Fruit fly (Drosophila melanogaster) whole organism, embryonic: Measurements from ENCODE around the gene PGRP-LA.

Experiments used
- Ada2b ChIP-seq: fragments of 200-800 bp; sonication (Bioruptor generic); IDR thresholded peaks from 2 replicates; pipeline ENCODE4 v1.3.6; 2022; ENCODE audit warnings: missing biosample characterization, missing genetic modification characterization
- BEAF-32 ChIP-seq: fragments of 200-800 bp; sonication (Bioruptor generic); optimal IDR thresholded peaks from 3 replicates; lab custom pipeline; 2017; ENCODE audit warnings: missing biosample characterization, missing genetic modification characterization, mild to moderate bottlenecking, moderate library complexity, missing genetic modification reagents
- CG10267 ChIP-seq: fragments of 200-800 bp; sonication (Bioruptor generic); optimal IDR thresholded peaks from 2 replicates; lab custom pipeline; 2018; ENCODE audit warnings: missing biosample characterization, mild to moderate bottlenecking, missing genetic modification characterization, moderate library complexity
- CG12071 ChIP-seq: fragments of 200-800 bp; sonication (Bioruptor generic); optimal IDR thresholded peaks from 3 replicates; lab custom pipeline; 2018; ENCODE audit warnings: missing biosample characterization, mild to moderate bottlenecking, missing genetic modification characterization
- CG12155 ChIP-seq: fragments of 200-800 bp; sonication (Bioruptor generic); optimal IDR thresholded peaks from 3 replicates; lab custom pipeline; 2016; ENCODE audit warnings: missing biosample characterization, missing genetic modification characterization
- CG12391 ChIP-seq: fragments of 200-800 bp; sonication (Bioruptor generic); optimal IDR thresholded peaks from 3 replicates; lab custom pipeline; 2018; ENCODE audit warnings: missing biosample characterization, mild to moderate bottlenecking, missing genetic modification characterization, moderate library complexity
- CG12769 ChIP-seq: fragments of 200-800 bp; sonication (Bioruptor generic); optimal IDR thresholded peaks from 2 replicates; lab custom pipeline; 2019; ENCODE audit warnings: missing biosample characterization, mild to moderate bottlenecking, missing genetic modification characterization, moderate library complexity
- CG13287 ChIP-seq: fragments of 200-800 bp; sonication (Bioruptor generic); IDR thresholded peaks from 2 replicates; pipeline ENCODE4 v1.3.6; 2022; ENCODE audit warnings: missing biosample characterization, missing genetic modification characterization; ENCODE audit not compliant: partially characterized antibody
- CG14014 ChIP-seq: fragments of 200-800 bp; sonication (Bioruptor generic); IDR thresholded peaks from 2 replicates; pipeline ENCODE4 v1.3.6; 2022; ENCODE audit warnings: missing biosample characterization, missing genetic modification characterization
- CG1603 ChIP-seq: fragments of 200-800 bp; sonication (Bioruptor generic); optimal IDR thresholded peaks from 2 replicates; lab custom pipeline; 2019; ENCODE audit warnings: missing biosample characterization, mild to moderate bottlenecking, missing genetic modification characterization, moderate library complexity
- CG17568 ChIP-seq: fragments of 200-800 bp; sonication (Bioruptor generic); optimal IDR thresholded peaks from 2 replicates; lab custom pipeline; 2018; ENCODE audit warnings: missing biosample characterization, mild to moderate bottlenecking, missing genetic modification characterization, moderate library complexity
- CG18619 ChIP-seq: fragments of 200-800 bp; sonication (Bioruptor generic); optimal IDR thresholded peaks from 3 replicates; lab custom pipeline; 2017; ENCODE audit warnings: missing biosample characterization, mild to moderate bottlenecking, missing genetic modification characterization
- CG2116 ChIP-seq: fragments of 200-800 bp; sonication (Bioruptor generic); optimal IDR thresholded peaks from 3 replicates; lab custom pipeline; 2018; ENCODE audit warnings: missing biosample characterization, mild to moderate bottlenecking, missing genetic modification characterization
- CG2875 ChIP-seq: fragments of 200-800 bp; sonication (Bioruptor generic); optimal IDR thresholded peaks from 2 replicates; lab custom pipeline; 2017; ENCODE audit warnings: missing biosample characterization, mild to moderate bottlenecking, missing genetic modification characterization, missing genetic modification reagents
- CG30403 ChIP-seq: fragments of 200-800 bp; sonication (Bioruptor generic); optimal IDR thresholded peaks from 3 replicates; lab custom pipeline; 2016; ENCODE audit warnings: missing biosample characterization, missing genetic modification characterization
- CG34224 ChIP-seq: fragments of 200-800 bp; sonication (Bioruptor generic); IDR thresholded peaks from 3 replicates; pipeline ENCODE4 v1.3.6; 2022; ENCODE audit warnings: missing biosample characterization, missing genetic modification characterization; ENCODE audit not compliant: partially characterized antibody
- CG4282 ChIP-seq: fragments of 200-800 bp; sonication (Bioruptor generic); optimal IDR thresholded peaks from 2 replicates; lab custom pipeline; 2016; ENCODE audit warnings: missing biosample characterization, missing genetic modification characterization
- CG4360 ChIP-seq: fragments of 200-800 bp; sonication (Bioruptor generic); IDR thresholded peaks from 2 replicates; pipeline ENCODE4 v1.3.6; 2022; ENCODE audit warnings: missing biosample characterization, missing genetic modification characterization
- CG4617 ChIP-seq: fragments of 200-800 bp; sonication (Bioruptor generic); optimal IDR thresholded peaks from 3 replicates; lab custom pipeline; 2016; ENCODE audit warnings: missing biosample characterization, missing genetic modification characterization, borderline replicate concordance
- CG5953 ChIP-seq: fragments of 200-800 bp; sonication (Bioruptor generic); IDR thresholded peaks from 2 replicates; pipeline ENCODE4 v1.3.6; 2022; ENCODE audit warnings: missing biosample characterization, missing genetic modification characterization
- CG6254 ChIP-seq: fragments of 200-800 bp; sonication (Bioruptor generic); optimal IDR thresholded peaks from 3 replicates; lab custom pipeline; 2017; ENCODE audit warnings: mild to moderate bottlenecking, missing biosample characterization, missing genetic modification reagents, missing genetic modification characterization
- CG8290 ChIP-seq, 3 experiments: fragments of 200-800 bp; sonication (Bioruptor generic); optimal IDR thresholded peaks; 2 replicates each; lab custom pipeline; 2016 to 2019; ENCODE audit warnings: missing biosample characterization in 3 of 3, missing genetic modification characterization in 3 of 3, mild to moderate bottlenecking in 2 of 3, moderate library complexity in 1 of 3
- CrebB ChIP-seq: fragments of 200-800 bp; sonication (Bioruptor generic); optimal IDR thresholded peaks from 3 replicates; lab custom pipeline; 2018; ENCODE audit warnings: missing biosample characterization, mild to moderate bottlenecking, missing genetic modification characterization
- E2f2 ChIP-seq: fragments of 200-800 bp; sonication (Bioruptor generic); IDR thresholded peaks from 2 replicates; pipeline ENCODE4 v1.3.6; 2022; ENCODE audit warnings: missing biosample characterization, missing genetic modification characterization
- HLH4C ChIP-seq: fragments of 200-800 bp; sonication (Bioruptor generic); IDR thresholded peaks from 3 replicates; pipeline ENCODE4 v1.3.6; 2022; ENCODE audit warnings: missing biosample characterization, missing genetic modification characterization; ENCODE audit not compliant: partially characterized antibody
- Hr51 ChIP-seq, 2 experiments: fragments of 200-800 bp; sonication (Bioruptor generic); optimal IDR thresholded peaks; 2 replicates in 1 of 2; 3 replicates in 1 of 2; lab custom pipeline; 2016 to 2018; ENCODE audit warnings: missing biosample characterization in 2 of 2, missing genetic modification characterization in 2 of 2, mild to moderate bottlenecking in 1 of 2, moderate library complexity in 1 of 2
- Hsf ChIP-seq: fragments of 200-800 bp; sonication (Bioruptor generic); optimal IDR thresholded peaks from 3 replicates; lab custom pipeline; 2016; ENCODE audit warnings: missing biosample characterization, missing genetic modification characterization
- Med ChIP-seq: fragments of 200-800 bp; sonication (Bioruptor generic); peaks from one replicate; lab custom pipeline; 2016; ENCODE audit warnings: missing biosample characterization, missing genetic modification characterization, mild to moderate bottlenecking, inconsistent platforms, moderate library complexity
- aop ChIP-seq: fragments of 200-800 bp; sonication (Bioruptor generic); IDR thresholded peaks from 2 replicates; pipeline ENCODE4 v1.3.6; 2022; ENCODE audit warnings: missing biosample characterization, missing genetic modification characterization
- cg ChIP-seq: fragments of 200-800 bp; sonication (Bioruptor generic); optimal IDR thresholded peaks from 3 replicates; lab custom pipeline; 2019; ENCODE audit warnings: missing biosample characterization, mild to moderate bottlenecking, missing genetic modification characterization, moderate library complexity
- chm ChIP-seq: fragments of 200-800 bp; sonication (Bioruptor generic); IDR thresholded peaks from 2 replicates; pipeline ENCODE4 v1.3.6; 2022; ENCODE audit warnings: missing biosample characterization, missing genetic modification characterization
- crp ChIP-seq, 2 experiments: fragments of 200-800 bp; sonication (Bioruptor generic); optimal IDR thresholded peaks; 2 replicates in 1 of 2; 3 replicates in 1 of 2; lab custom pipeline; 2017; ENCODE audit warnings: missing biosample characterization in 2 of 2, missing genetic modification characterization in 2 of 2, mild to moderate bottlenecking in 1 of 2, moderate library complexity in 1 of 2
- gce ChIP-seq: fragments of 200-800 bp; sonication (Bioruptor generic); IDR thresholded peaks from 3 replicates; pipeline ENCODE4 v1.3.6; 2022; ENCODE audit warnings: missing biosample characterization, missing genetic modification characterization
- hb ChIP-seq: fragments of 200-800 bp; sonication (Bioruptor generic); IDR thresholded peaks from 3 replicates; pipeline ENCODE4 v1.3.6; 2022; ENCODE audit warnings: missing biosample characterization, missing genetic modification characterization; ENCODE audit not compliant: partially characterized antibody
- her ChIP-seq: fragments of 200-800 bp; sonication (Bioruptor generic); optimal IDR thresholded peaks from 2 replicates; lab custom pipeline; 2016; ENCODE audit warnings: missing biosample characterization, missing genetic modification characterization
- lab ChIP-seq: fragments of 200-800 bp; sonication (Bioruptor generic); optimal IDR thresholded peaks from 3 replicates; lab custom pipeline; 2017; ENCODE audit warnings: missing biosample characterization, missing genetic modification characterization, mild to moderate bottlenecking, moderate library complexity, missing genetic modification reagents
- lbe ChIP-seq: fragments of 200-800 bp; sonication (Bioruptor generic); optimal IDR thresholded peaks from 2 replicates; lab custom pipeline; 2016; ENCODE audit warnings: missing biosample characterization, mild to moderate bottlenecking, missing genetic modification characterization
- mirr ChIP-seq: fragments of 200-800 bp; sonication (Bioruptor generic); optimal IDR thresholded peaks from 3 replicates; lab custom pipeline; 2018; ENCODE audit warnings: missing biosample characterization, mild to moderate bottlenecking, missing genetic modification characterization
- pb ChIP-seq: fragments of 200-800 bp; sonication (Bioruptor generic); optimal IDR thresholded peaks from 3 replicates; lab custom pipeline; 2016; ENCODE audit warnings: missing biosample characterization, missing genetic modification characterization
- psq ChIP-seq: fragments of 200-800 bp; sonication (Bioruptor generic); optimal IDR thresholded peaks from 2 replicates; lab custom pipeline; 2017; ENCODE audit warnings: missing biosample characterization, missing genetic modification characterization
- pzg ChIP-seq: fragments of 200-800 bp; sonication (Bioruptor generic); optimal IDR thresholded peaks from 3 replicates; lab custom pipeline; 2018; ENCODE audit warnings: missing biosample characterization, mild to moderate bottlenecking, missing genetic modification characterization, moderate library complexity
- shn ChIP-seq: fragments of 200-800 bp; sonication (Bioruptor generic); optimal IDR thresholded peaks from 3 replicates; lab custom pipeline; 2016; ENCODE audit warnings: missing biosample characterization, missing genetic modification characterization
- sim ChIP-seq: fragments of 200-800 bp; sonication (Bioruptor generic); IDR thresholded peaks from 2 replicates; pipeline ENCODE4 v1.3.6; 2022; ENCODE audit warnings: missing biosample characterization, missing genetic modification characterization
- sima ChIP-seq: fragments of 200-800 bp; sonication (Bioruptor generic); optimal IDR thresholded peaks from 2 replicates; lab custom pipeline; 2016; ENCODE audit warnings: missing biosample characterization, missing genetic modification characterization
- stwl ChIP-seq: fragments of 200-800 bp; sonication (Bioruptor generic); optimal IDR thresholded peaks from 3 replicates; lab custom pipeline; 2018; ENCODE audit warnings: missing biosample characterization, mild to moderate bottlenecking, missing genetic modification characterization, moderate library complexity
- tna ChIP-seq: fragments of 200-800 bp; sonication (Bioruptor generic); IDR thresholded peaks from 2 replicates; pipeline ENCODE4 v1.3.6; 2022; ENCODE audit warnings: missing biosample characterization, missing genetic modification characterization; ENCODE audit not compliant: partially characterized antibody
- unc-4 ChIP-seq: fragments of 200-800 bp; sonication (Bioruptor generic); IDR thresholded peaks from 2 replicates; pipeline ENCODE4 v1.3.6; 2022; ENCODE audit warnings: missing biosample characterization, missing genetic modification characterization; ENCODE audit not compliant: partially characterized antibody
- vvl ChIP-seq: fragments of 200-800 bp; sonication (Bioruptor generic); IDR thresholded peaks from 2 replicates; pipeline ENCODE4 v1.3.6; 2022; ENCODE audit warnings: missing biosample characterization, missing genetic modification characterization
- wek ChIP-seq: fragments of 200-800 bp; sonication (Bioruptor generic); optimal IDR thresholded peaks from 3 replicates; lab custom pipeline; 2018; ENCODE audit warnings: missing biosample characterization, mild to moderate bottlenecking, missing genetic modification characterization, moderate library complexity

The PGRP-LA gene

dm6 chr3L:9358713-9359040 lies 24.5 kb downstream of the PGRP-LA start, which contains the start of the genes UGP and Svip (continued):
- TF ChIP-seq CG4282 (GFP tag; lab: Kevin White, UChicago) (peak; percentile 27), CrebB (tag; lab: Kevin White, UChicago) (no peak), crp (GFP tag; optimal IDR thresholded peaks at IDR 0.05; lab: Kevin White, UChicago) (peak; percentile 77 to 95), gce (GFP tag; lab: Robert Waterston, UW) (no peak), lbe (peak; percentile 28), HLH4C (GFP tag; lab: Robert Waterston, UW) (no peak), shn (GFP tag; lab: Kevin White, UChicago) (no peak), stwl (tag; lab: Kevin White, UChicago) (peak; percentile 16), CG1603 (tag; lab: Kevin White, UChicago) (peak; percentile 41), pzg (GFP tag; lab: Kevin White, UChicago) (peak; percentile 51), E2f2 (GFP tag; lab: Robert Waterston, UW) (peak; percentile 30; the same call in 1 of the 2 replicates), CG12769 (tag; lab: Kevin White, UChicago) (peak; percentile 27), hb (no peak), chm (no peak), CG2116 (GFP tag; lab: Kevin White, UChicago) (peak; percentile 15), lab (GFP tag; lab: Kevin White, UChicago) (no peak), CG14014 (GFP tag; lab: Robert Waterston, UW) (no peak), vvl (GFP tag; lab: Robert Waterston, UW) (no peak), CG12391 (peak; percentile 24), CG12155 (GFP tag; lab: Kevin White, UChicago) (no peak), sima (GFP tag; lab: Kevin White, UChicago) (no peak), CG12071 (no peak), tna (GFP tag; lab: Robert Waterston, UW) (no peak), CG18619 (GFP tag; lab: Kevin White, UChicago) (no peak), CG34224 (GFP tag; lab: Robert Waterston, UW) (0 out of 3 replicates have a peak, but pooled peaks have one; percentile 15), her (GFP tag; lab: Kevin White, UChicago) (peak; percentile 1), CG6254 (no peak), aop (GFP tag; lab: Robert Waterston, UW) (no peak), psq (GFP tag; lab: Kevin White, UChicago) (peak; percentile 25), wek (GFP tag; lab: Kevin White, UChicago) (no peak), CG13287 (peak; percentile 29), unc-4 (GFP tag; lab: Robert Waterston, UW) (0 out of 2 replicates have a peak, but pooled peaks have one; percentile 18), Hsf (GFP tag; lab: Kevin White, UChicago) (no peak), CG17568 (GFP tag; lab: Kevin White, UChicago) (peak; percentile 25), mirr (GFP tag; lab: Kevin White, UChicago) (no peak), cg (peak; percentile 70), Ada2b (GFP tag; lab: Robert Waterston, UW) (peak; percentile 30; the same call in 1 of the 2 replicates), Med (GFP tag; lab: Kevin White, UChicago) (peak; percentile 84), CG2875 (GFP tag; lab: Kevin White, UChicago) (no peak), CG8290 (GFP tag; optimal IDR thresholded peaks at IDR 0.05; lab: Kevin White, UChicago) (no peak), CG8290 (tag; optimal IDR thresholded peaks at IDR 0.05; lab: Kevin White, UChicago) (peak in 1 of 2 experiments; percentile 21), Hr51 (GFP tag; optimal IDR thresholded peaks at IDR 0.05; lab: Kevin White, UChicago) (peak in 1 of 2 experiments; percentile 9), pb (GFP tag; lab: Kevin White, UChicago) (no peak), sim (no peak), CG4617 (GFP tag; lab: Kevin White, UChicago) (peak; percentile 52), CG4360 (GFP tag; lab: Robert Waterston, UW) (0 out of 2 replicates have a peak, but pooled peaks have one; percentile 5), BEAF-32 (GFP tag; lab: Kevin White, UChicago) (peak; percentile 15), CG10267 (tag; lab: Kevin White, UChicago) (peak; percentile 24), CG30403 (GFP tag; lab: Kevin White, UChicago) (no peak), CG5953 (GFP tag; lab: Robert Waterston, UW) (no peak)
